Fruit fly (Drosophila melanogaster) whole organism: Measurements from ENCODE around the gene CG5194.
A peak's percentile ranks its signal among the peaks of the same experiment; 100 is the strongest.

ENCODE experiments used
- CG8478 ChIP-seq: fragments of >200 bp; optimal IDR thresholded peaks from 2 replicates; lab custom pipeline; 2018; ENCODE audit warnings: inconsistent platforms
- Dll ChIP-seq: fragments of >200 bp; optimal IDR thresholded peaks from 2 replicates; lab custom pipeline; 2017
- EcR ChIP-seq, 2 experiments: fragments of >200 bp; optimal IDR thresholded peaks; 2 replicates each; lab custom pipeline; 2017; ENCODE audit warnings: missing biosample characterization in 2 of 2, missing genetic modification characterization in 2 of 2, missing genetic modification reagents in 2 of 2
- pan ChIP-seq: fragments of >200 bp; optimal IDR thresholded peaks from 2 replicates; lab custom pipeline; 2017
- psq ChIP-seq: fragments of >200 bp; optimal IDR thresholded peaks from 2 replicates; lab custom pipeline; 2017
- usp ChIP-seq: fragments of >200 bp; optimal IDR thresholded peaks from 2 replicates; lab custom pipeline; 2017; ENCODE audit warnings: missing biosample characterization, missing genetic modification characterization, mixed read lengths

The CG5194 gene

DNA sequence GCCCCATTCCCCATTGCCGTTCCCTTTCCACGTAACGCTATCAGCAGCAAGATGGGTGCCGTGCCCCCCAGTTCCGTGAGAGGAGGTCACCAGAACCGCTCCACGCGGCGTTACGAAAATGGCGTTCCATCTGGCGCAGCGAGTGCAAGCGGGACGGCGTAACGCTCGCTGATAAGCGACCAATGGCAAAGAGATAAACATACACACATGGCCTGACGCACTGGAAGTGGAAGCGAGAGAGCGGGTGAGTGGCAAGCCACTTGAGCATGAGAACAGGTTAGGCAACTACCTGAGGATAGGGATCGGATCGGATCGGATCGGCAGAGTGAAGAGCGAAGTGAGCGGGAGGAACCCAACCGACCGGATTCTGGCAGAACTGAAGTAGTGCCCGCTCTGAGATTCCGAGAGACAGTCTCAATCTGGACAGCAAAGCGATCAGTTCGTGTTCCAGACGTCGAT is 4.8 kb downstream of the CG5194 start, which contains the start of gene Doc3:
TSS of gene Doc3 (plus strand) at position 409 of the 459 bp plus-strand sequence.
- TF ChIP-seq Dll (lab: Kevin White, UChicago) (peak; percentile 61), psq (no peak)

DNA sequence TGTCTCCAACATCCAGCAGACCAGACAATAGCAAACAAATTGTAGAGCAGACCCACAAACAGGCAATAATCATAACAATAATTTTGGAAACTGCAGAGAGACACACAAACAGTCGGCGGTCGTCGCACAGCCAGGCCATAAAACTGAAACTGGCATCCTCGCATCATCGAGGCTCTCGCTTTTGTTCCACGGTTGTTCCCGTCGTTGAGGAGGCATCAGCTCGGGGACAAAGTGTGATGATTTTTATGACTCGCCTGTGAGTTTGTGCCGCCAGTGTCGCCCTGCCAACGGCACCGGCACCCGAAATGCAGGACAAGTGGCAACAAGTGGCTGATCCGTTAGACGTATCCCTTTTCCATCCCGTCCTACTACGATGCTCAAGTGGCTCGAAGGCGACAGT is 6.3 kb downstream of the CG5194 start:
- no peak for TF ChIP-seq pan (lab: Kevin White, UChicago)
- TF ChIP-seq Dll (lab: Kevin White, UChicago) = no peak
- TF ChIP-seq EcR (GFP tag; optimal IDR thresholded peaks at IDR 0.05; lab: Kevin White, UChicago) = no peak
- TF ChIP-seq CG8478 = no peak
- TF ChIP-seq psq = no peak
- no peak for TF ChIP-seq usp (GFP tag; lab: Kevin White, UChicago)

DNA sequence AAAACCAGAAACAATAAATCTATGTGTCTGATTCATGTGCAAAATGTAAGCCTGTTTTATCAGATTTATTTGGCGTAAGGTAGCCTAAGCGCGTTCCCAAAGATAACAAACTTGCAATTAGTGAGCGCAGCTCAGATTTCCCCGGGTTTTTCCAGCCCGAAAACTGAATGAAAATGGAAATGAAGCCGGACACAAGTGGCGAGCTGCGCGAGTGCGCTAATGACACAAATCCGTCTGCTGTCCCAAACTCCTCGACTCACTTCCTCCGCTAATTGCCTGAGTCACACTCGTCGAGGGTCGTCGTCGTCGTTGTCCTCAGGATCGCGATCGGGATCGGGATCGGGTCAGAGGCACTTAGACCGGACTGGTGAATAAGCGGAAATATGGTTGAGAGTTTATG is 7.1 kb downstream of the CG5194 start:
- TF ChIP-seq EcR (GFP tag; optimal IDR thresholded peaks at IDR 0.05; lab: Kevin White, UChicago) (no peak), CG8478 (no peak), Dll (lab: Kevin White, UChicago) (no peak), usp (GFP tag; lab: Kevin White, UChicago) (no peak), psq (no peak), pan (lab: Kevin White, UChicago) (no peak)

DNA sequence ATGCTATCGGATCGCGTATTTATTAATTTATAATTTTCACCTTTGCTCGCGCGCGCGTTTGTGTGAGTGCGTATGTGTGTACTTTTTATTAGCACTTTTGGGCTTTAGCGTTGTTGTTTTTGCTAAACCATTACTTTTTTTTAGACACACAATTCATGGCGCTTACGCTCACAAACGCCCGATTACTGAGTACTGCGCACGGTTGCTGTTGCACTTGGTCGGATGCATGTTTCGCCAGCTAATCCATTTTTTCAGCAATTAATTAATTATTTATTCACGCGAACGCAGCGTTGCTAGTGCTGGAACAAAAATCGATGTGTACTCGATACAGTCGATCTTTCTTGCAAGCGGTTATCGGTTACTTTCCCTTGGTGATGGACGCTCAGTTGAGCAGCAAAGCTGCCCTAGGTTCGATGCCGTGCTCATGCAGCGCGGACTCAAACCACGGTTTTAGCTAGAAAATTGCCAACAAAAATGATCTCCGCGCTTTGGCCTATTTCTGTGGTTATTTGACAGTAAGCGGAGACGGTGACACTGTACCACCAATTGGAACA is 11.9 kb downstream of the CG5194 start, which contains the start of the genes smg and CG5087:
TSS of gene smg (minus strand) at position 304 of the 554 bp plus-strand sequence.
TSS of gene CG5087 (plus strand) at position 499 of the 554 bp plus-strand sequence.
- TF ChIP-seq pan (lab: Kevin White, UChicago) = no peak
- no peak for TF ChIP-seq Dll (lab: Kevin White, UChicago)
- no peak for TF ChIP-seq CG8478
- TF ChIP-seq usp (GFP tag; lab: Kevin White, UChicago) = no peak
- no peak for TF ChIP-seq psq
- TF ChIP-seq EcR (GFP tag; optimal IDR thresholded peaks at IDR 0.05; lab: Kevin White, UChicago) = no peak

DNA sequence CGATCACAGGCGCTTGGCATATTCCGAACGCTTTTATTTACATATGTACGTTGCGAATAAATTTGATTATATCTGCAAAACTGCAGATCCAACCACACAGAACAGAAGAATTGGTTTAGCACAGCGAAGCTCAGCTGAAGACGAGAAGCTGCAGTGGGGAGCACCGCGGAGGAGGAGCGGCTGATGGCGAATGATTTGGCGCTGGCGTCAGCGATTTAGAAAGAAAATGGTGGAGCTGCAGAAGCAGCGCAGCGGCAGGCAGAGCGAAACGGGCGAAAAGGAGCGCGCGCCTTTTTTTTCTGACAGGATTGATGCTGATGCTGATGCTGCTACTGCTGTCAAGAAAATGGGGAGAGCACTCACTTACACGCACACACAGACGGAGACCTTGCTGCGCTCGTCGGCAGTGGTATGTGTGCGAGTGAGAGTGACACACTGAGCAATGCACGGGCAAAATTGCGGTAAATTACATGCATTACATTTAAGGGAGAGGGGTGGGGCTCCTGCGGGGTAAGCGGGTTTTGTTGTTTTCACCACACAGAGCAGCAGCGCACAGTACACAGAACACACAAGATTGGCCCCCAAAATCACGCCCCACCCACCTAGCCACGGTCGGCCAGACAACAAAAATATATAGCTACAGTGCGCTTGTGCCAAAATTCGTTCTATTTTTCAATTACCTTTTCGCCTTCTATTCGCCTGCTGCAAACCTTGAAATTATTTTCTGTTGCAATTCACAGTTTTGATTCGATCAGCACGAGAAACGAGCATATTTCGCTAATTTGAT is 12.5 kb downstream of the CG5194 start:
- TF ChIP-seq usp (GFP tag; lab: Kevin White, UChicago) (no peak), Dll (lab: Kevin White, UChicago) (peak; percentile 81), CG8478 (no peak), pan (lab: Kevin White, UChicago) (no peak)

DNA sequence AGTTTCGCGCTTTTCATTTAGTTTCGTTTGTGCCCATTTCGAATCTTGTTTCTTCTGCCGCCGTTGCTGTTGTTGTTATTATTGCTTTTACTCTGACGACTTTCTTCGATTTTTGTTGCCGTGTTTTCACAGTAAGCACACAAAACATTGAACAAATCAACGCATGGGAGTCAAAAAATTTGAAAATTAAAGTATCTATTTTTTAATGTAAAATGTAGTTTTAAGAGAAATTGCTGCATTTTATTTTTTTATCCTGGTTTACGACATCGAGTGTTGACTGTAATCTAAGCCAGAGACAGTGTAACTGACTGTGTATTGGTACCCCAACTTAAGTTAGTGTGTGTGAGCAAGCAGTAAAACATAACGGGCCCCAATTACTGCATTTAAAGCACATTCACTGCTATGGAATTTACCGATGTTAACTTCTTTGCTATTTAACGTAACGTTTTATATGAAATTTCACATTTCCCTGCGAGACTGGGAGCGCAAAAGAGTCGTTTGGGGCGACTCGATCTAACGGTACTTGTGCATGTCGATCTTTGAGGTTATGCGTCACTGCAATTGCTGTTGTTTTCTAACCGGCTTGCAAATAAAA is 13.4 kb downstream of the CG5194 start:
- TF ChIP-seq psq = no peak
- no peak for TF ChIP-seq Dll (lab: Kevin White, UChicago)
- no peak for TF ChIP-seq CG8478
- TF ChIP-seq usp (GFP tag; lab: Kevin White, UChicago) = no peak
- TF ChIP-seq EcR (GFP tag; optimal IDR thresholded peaks at IDR 0.05; lab: Kevin White, UChicago) = no peak
- TF ChIP-seq pan (lab: Kevin White, UChicago) = no peak

DNA sequence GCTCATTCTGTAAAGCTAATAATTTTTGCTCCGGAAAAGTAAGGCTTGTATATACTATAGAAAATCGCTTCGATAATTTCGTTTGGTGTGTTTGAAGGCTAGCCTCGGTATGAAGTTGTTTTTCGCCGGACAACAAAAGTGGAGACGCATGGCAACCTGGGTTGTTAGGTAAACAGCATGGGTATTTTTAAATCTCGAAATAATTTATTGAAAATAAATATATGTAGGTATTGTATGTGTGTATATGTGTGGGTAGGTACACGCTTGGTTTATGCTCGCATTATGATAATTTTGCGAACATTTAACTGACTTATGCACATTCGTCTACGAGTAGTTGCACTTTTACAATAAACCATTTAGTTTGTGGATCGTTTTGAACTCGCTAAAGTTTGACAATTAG is 19.5 kb downstream of the CG5194 start, which contains the start of gene CG5280:
TSS of gene CG5280 (minus strand) at position 101 of the 400 bp plus-strand sequence.
- TF ChIP-seq pan (lab: Kevin White, UChicago) (no peak), EcR (GFP tag; optimal IDR thresholded peaks at IDR 0.05; lab: Kevin White, UChicago) (no peak), psq (no peak), CG8478 (no peak), usp (GFP tag; lab: Kevin White, UChicago) (no peak), Dll (lab: Kevin White, UChicago) (no peak)

DNA sequence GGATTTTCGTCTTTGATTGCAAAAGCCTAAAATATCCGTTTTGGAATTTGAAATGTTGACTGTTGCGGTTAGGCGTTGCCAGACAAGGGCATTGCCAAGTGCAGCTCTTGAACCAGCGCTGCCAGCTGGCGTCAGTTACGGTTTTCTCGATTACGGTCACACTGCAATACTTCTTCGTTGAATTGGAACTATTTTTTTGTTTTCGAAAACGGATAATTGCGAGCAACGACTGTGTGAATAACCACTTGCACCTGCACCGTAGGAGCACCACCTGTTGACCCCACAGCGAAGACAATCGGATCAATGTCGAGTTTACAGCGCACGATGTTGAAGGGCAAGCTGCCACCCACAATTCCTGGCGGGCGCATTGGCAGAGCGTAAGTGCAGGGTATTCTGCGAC is 23.1 kb downstream of the CG5194 start, which contains the start of gene CG5068:
TSS of gene CG5068 (plus strand) at position 129 of the 400 bp plus-strand sequence.
- TF ChIP-seq Dll (lab: Kevin White, UChicago) (no peak), psq (no peak), pan (lab: Kevin White, UChicago) (no peak), usp (GFP tag; lab: Kevin White, UChicago) (no peak), EcR (GFP tag; optimal IDR thresholded peaks at IDR 0.05; lab: Kevin White, UChicago) (no peak), CG8478 (no peak)

DNA sequence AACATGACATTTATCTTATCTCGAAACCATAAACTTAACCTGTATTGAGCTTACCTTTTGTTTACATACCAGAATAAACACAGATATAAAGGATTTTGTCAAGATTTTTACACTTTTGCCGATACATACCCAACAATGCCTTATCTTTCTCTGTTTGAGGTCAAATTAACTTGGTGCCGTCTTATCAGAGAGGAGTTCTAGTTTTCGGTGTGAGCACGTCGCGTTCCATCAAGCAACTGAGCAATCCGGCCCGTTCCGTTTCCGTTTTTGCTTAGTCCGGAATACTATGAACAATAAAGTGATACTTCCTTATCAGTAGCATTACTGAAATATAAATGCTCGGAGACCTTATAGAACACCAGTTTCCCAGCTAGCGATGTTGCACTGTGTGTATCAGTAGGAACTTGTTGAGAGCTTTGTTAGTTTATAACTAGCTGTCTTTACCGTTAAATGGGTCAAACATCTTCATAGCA is 23.8 kb downstream of the CG5194 start, which contains the start of gene Galk:
TSS of gene Galk (minus strand) at position 244 of the 473 bp plus-strand sequence.
- no peak for TF ChIP-seq usp (GFP tag; lab: Kevin White, UChicago)
- TF ChIP-seq pan (lab: Kevin White, UChicago) = no peak
- no peak for TF ChIP-seq Dll (lab: Kevin White, UChicago)
- no peak for TF ChIP-seq psq
- TF ChIP-seq EcR (GFP tag; optimal IDR thresholded peaks at IDR 0.05; lab: Kevin White, UChicago) = no peak
- TF ChIP-seq CG8478 = no peak

DNA sequence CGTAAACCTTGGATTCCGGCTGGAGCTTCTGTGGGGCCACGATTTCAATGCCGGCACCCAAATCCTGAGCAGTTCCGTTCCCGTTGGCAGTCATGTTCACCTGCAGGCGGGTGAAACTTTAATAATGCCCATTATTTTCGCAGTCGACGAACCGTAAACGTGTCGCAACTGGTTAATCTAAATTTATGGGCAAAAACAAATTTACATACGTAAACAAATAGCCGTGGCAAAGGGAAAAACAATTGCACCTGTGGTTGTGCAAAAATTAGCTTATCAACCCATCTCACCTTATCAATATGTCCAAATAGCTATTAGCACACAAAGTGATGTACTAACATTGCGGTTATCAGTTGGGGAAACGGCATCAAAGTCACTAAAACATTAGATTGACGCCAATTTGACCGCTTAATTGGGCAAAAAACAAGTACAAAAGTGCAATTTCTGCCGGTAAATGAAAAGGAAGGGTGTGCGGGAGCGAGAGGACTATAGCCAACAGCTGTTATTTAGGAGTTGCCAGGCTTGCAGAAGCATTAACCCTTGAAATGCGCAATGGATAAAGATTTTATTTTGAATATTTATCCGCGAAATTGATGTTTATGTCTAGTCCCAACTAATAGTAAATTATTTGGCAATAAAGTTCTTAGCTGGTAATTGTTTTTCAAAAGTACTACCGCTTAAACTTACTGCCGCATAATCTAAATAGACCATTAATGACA is 24.3 kb downstream of the CG5194 start:
- no peak for TF ChIP-seq Dll (lab: Kevin White, UChicago)
- no peak for TF ChIP-seq usp (GFP tag; lab: Kevin White, UChicago)
- no peak for TF ChIP-seq EcR (GFP tag; optimal IDR thresholded peaks at IDR 0.05; lab: Kevin White, UChicago)
- TF ChIP-seq psq = no peak
- no peak for TF ChIP-seq pan (lab: Kevin White, UChicago)
- no peak for TF ChIP-seq CG8478

DNA sequence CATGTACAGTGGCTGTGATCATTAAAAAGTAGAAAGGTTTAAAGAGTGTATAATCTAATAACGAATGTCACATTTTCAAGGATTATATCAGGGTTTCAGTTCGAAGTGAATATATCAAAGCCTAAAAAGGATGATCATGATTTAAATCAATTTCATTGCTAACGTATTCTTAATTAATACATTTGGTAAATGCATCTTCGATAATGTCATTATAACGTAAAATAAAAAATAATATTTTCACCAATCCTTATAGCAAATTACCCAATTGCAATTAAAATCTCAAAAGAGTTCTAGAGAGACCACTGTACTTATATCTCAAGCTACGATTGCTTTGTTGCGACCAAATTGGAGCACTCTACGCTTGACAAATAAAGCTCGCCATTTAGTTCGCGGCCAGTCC is 27.6 kb downstream of the CG5194 start:
- no peak for TF ChIP-seq usp (GFP tag; lab: Kevin White, UChicago)
- no peak for TF ChIP-seq EcR (GFP tag; optimal IDR thresholded peaks at IDR 0.05; lab: Kevin White, UChicago)
- TF ChIP-seq Dll (lab: Kevin White, UChicago) = no peak
- no peak for TF ChIP-seq pan (lab: Kevin White, UChicago)
- TF ChIP-seq CG8478 = no peak
